Fruit fly (Drosophila melanogaster) whole organism, wandering third instar larva: ENCODE results near the gene fliI.

Experiments
- Dfd ChIP-seq: fragments of >200 bp; optimal IDR thresholded peaks from 2 replicates; lab custom pipeline; 2017; ENCODE audit warnings: missing biosample characterization, missing genetic modification characterization
- Hnf4 ChIP-seq: fragments of 200-800 bp; sonication (Bioruptor generic); optimal IDR thresholded peaks from 2 replicates; lab custom pipeline; 2016; ENCODE audit warnings: missing biosample characterization, mild to moderate bottlenecking, missing genetic modification characterization
- Hr78 ChIP-seq: fragments of >200 bp; optimal IDR thresholded peaks from 2 replicates; lab custom pipeline; 2017; ENCODE audit warnings: missing biosample characterization, missing genetic modification characterization
- Vsx2 ChIP-seq: fragments of 200-300, 225-300 bp; sonication (Bioruptor generic); optimal IDR thresholded peaks from 2 replicates; lab custom pipeline; 2018; ENCODE audit warnings: missing biosample characterization, missing genetic modification characterization; ENCODE audit not compliant: partially characterized antibody
- br ChIP-seq: fragments of 200-800 bp; sonication (Bioruptor generic); optimal IDR thresholded peaks from 2 replicates; lab custom pipeline; 2016; ENCODE audit warnings: missing biosample characterization, missing genetic modification characterization
- foxo ChIP-seq, 2 experiments: fragments of 200-800 bp; sonication (Bioruptor generic); optimal IDR thresholded peaks; 2 replicates in 1 of 2; 3 replicates in 1 of 2; lab custom pipeline; 2016 to 2017; ENCODE audit warnings: missing biosample characterization in 2 of 2, missing genetic modification characterization in 2 of 2
- fru ChIP-seq: fragments of 200-800 bp; sonication (Bioruptor generic); optimal IDR thresholded peaks from 3 replicates; lab custom pipeline; 2016; ENCODE audit warnings: missing biosample characterization, mild to moderate bottlenecking, missing genetic modification characterization
- psq ChIP-seq: fragments of 200-800 bp; sonication (Bioruptor generic); optimal IDR thresholded peaks from 3 replicates; lab custom pipeline; 2017; ENCODE audit warnings: missing biosample characterization, mild to moderate bottlenecking, missing genetic modification characterization, moderate library complexity
- rgr ChIP-seq: fragments of 200-800 bp; sonication (Bioruptor generic); optimal IDR thresholded peaks from 3 replicates; lab custom pipeline; 2016; ENCODE audit warnings: missing biosample characterization, mild to moderate bottlenecking, missing genetic modification characterization
- usp ChIP-seq: fragments of >200 bp; optimal IDR thresholded peaks from 2 replicates; lab custom pipeline; 2017; ENCODE audit warnings: missing biosample characterization, missing genetic modification characterization

dm6 chrX:21323171-21323695 lies 16.3 kb upstream of the fliI start:
- TF ChIP-seq br (GFP tag; lab: Kevin White, UChicago): no peak
- no peak for TF ChIP-seq Dfd (GFP tag; lab: Kevin White, UChicago)
- TF ChIP-seq fru (GFP tag; lab: Kevin White, UChicago): no peak
- no peak for TF ChIP-seq Hnf4 (GFP tag; lab: Kevin White, UChicago)
- no peak for TF ChIP-seq foxo (GFP tag; optimal IDR thresholded peaks at IDR 0.05; lab: Kevin White, UChicago)
- TF ChIP-seq rgr (GFP tag; lab: Kevin White, UChicago): no peak
- no peak for TF ChIP-seq psq (GFP tag; lab: Kevin White, UChicago)
- TF ChIP-seq Vsx2 (GFP tag; lab: Kevin White, UChicago): no peak
- no peak for TF ChIP-seq Hr78
- no peak for TF ChIP-seq usp (GFP tag; lab: Kevin White, UChicago)
